Worm (Caenorhabditis elegans) whole organism, late embryonic: ENCODE measurements around the gene Y67H2A.2.
A peak's percentile ranks its signal among the peaks of the same experiment; 100 is the strongest.

Experiments
- C38D4.7 ChIP-seq: fragments of 200-800 bp; sonication (Bioruptor generic); optimal IDR thresholded peaks from 2 replicates; lab custom pipeline; 2018; ENCODE audit warnings: mild to moderate bottlenecking, missing genetic modification characterization, moderate library complexity, missing compliant biosample characterization
- F13H6.1 ChIP-seq: sonication (generic microtip); optimal IDR thresholded peaks from 2 replicates; lab custom pipeline; 2016; ENCODE audit warnings: missing genetic modification characterization, missing compliant biosample characterization
- K02D7.2 ChIP-seq: sonication (generic microtip); optimal IDR thresholded peaks from 2 replicates; lab custom pipeline; 2017; ENCODE audit warnings: mild to moderate bottlenecking, missing genetic modification characterization, missing compliant biosample characterization
- Y22D7AL.16 ChIP-seq: sonication (generic microtip); optimal IDR thresholded peaks from 2 replicates; lab custom pipeline; 2016; ENCODE audit warnings: missing genetic modification characterization, missing compliant biosample characterization
- ceh-18 ChIP-seq: sonication (generic microtip); optimal IDR thresholded peaks from 2 replicates; lab custom pipeline; 2016; ENCODE audit warnings: missing genetic modification characterization, missing compliant biosample characterization
- ceh-22 ChIP-seq: sonication (generic microtip); optimal IDR thresholded peaks from 2 replicates; lab custom pipeline; 2017; ENCODE audit warnings: missing biosample characterization, missing genetic modification characterization
- ceh-24 ChIP-seq: sonication (generic microtip); optimal IDR thresholded peaks from 2 replicates; lab custom pipeline; 2016; ENCODE audit warnings: mild to moderate bottlenecking, missing genetic modification characterization, missing compliant biosample characterization
- ceh-30 ChIP-seq: fragments of 150-350 bp; optimal IDR thresholded peaks from 2 replicates; lab custom pipeline; 2014; ENCODE audit warnings: missing biosample characterization, missing genetic modification characterization
- ceh-31 ChIP-seq: sonication (generic microtip); optimal IDR thresholded peaks from 2 replicates; lab custom pipeline; 2016; ENCODE audit warnings: missing genetic modification characterization, missing compliant biosample characterization
- ceh-34 ChIP-seq: sonication (generic microtip); optimal IDR thresholded peaks from 2 replicates; lab custom pipeline; 2016; ENCODE audit warnings: mild to moderate bottlenecking, missing genetic modification characterization, missing compliant biosample characterization
- ceh-48 ChIP-seq: sonication (generic microtip); optimal IDR thresholded peaks from 2 replicates; lab custom pipeline; 2016; ENCODE audit warnings: missing genetic modification characterization, inconsistent platforms, missing compliant biosample characterization
- ceh-6 ChIP-seq: fragments of 200-800 bp; sonication (Bioruptor generic); optimal IDR thresholded peaks from 2 replicates; lab custom pipeline; 2018; ENCODE audit warnings: mild to moderate bottlenecking, missing genetic modification characterization, missing compliant biosample characterization
- dmd-4 ChIP-seq: sonication (generic microtip); optimal IDR thresholded peaks from 2 replicates; lab custom pipeline; 2016; ENCODE audit warnings: borderline replicate concordance, missing genetic modification characterization, missing compliant biosample characterization
- dve-1 ChIP-seq: sonication (generic microtip); optimal IDR thresholded peaks from 2 replicates; lab custom pipeline; 2017; ENCODE audit warnings: antibody characterized with exemption, mild to moderate bottlenecking, missing genetic modification characterization, missing compliant biosample characterization
- elt-2 ChIP-seq: sonication (generic microtip); optimal IDR thresholded peaks from 2 replicates; lab custom pipeline; 2016; ENCODE audit warnings: missing genetic modification reagents, missing genetic modification characterization, missing compliant biosample characterization
- elt-4 ChIP-seq: sonication (generic microtip); optimal IDR thresholded peaks from 2 replicates; lab custom pipeline; 2016; ENCODE audit warnings: missing genetic modification characterization, missing compliant biosample characterization
- fkh-6 ChIP-seq: sonication (generic microtip); optimal IDR thresholded peaks from 2 replicates; lab custom pipeline; 2016; ENCODE audit warnings: missing genetic modification characterization, missing compliant biosample characterization
- gmeb-2 ChIP-seq: sonication (generic microtip); optimal IDR thresholded peaks from 2 replicates; lab custom pipeline; 2016; ENCODE audit warnings: missing genetic modification characterization, inconsistent platforms, missing compliant biosample characterization
- hlh-30 ChIP-seq: sonication (generic microtip); optimal IDR thresholded peaks from 2 replicates; lab custom pipeline; 2017; ENCODE audit warnings: antibody characterized with exemption, missing genetic modification characterization, missing compliant biosample characterization; ENCODE audit not compliant: insufficient read depth
- hlh-6 ChIP-seq: sonication (generic microtip); optimal IDR thresholded peaks from 2 replicates; lab custom pipeline; 2016; ENCODE audit warnings: missing genotype, missing genetic modification characterization, missing compliant biosample characterization
- lim-6 ChIP-seq: sonication (generic microtip); optimal IDR thresholded peaks from 2 replicates; lab custom pipeline; 2016; ENCODE audit warnings: missing genetic modification characterization, missing compliant biosample characterization
- lin-11 ChIP-seq: fragments of 200-800 bp; sonication (Bioruptor generic); optimal IDR thresholded peaks from 2 replicates; lab custom pipeline; 2018; ENCODE audit warnings: mild to moderate bottlenecking, missing genetic modification characterization, missing compliant biosample characterization
- mec-3 ChIP-seq: sonication (generic microtip); optimal IDR thresholded peaks from 2 replicates; lab custom pipeline; 2016; ENCODE audit warnings: borderline replicate concordance, missing genetic modification characterization, missing compliant biosample characterization
- npax-4 ChIP-seq: sonication (generic microtip); optimal IDR thresholded peaks from 2 replicates; lab custom pipeline; 2016; ENCODE audit warnings: missing genetic modification characterization, missing compliant biosample characterization
- odd-2 ChIP-seq: sonication (generic microtip); optimal IDR thresholded peaks from 2 replicates; lab custom pipeline; 2017; ENCODE audit warnings: antibody characterized with exemption, mild to moderate bottlenecking, missing genetic modification characterization, missing compliant biosample characterization
- pha-2 ChIP-seq: sonication (generic microtip); optimal IDR thresholded peaks from 2 replicates; lab custom pipeline; 2017; ENCODE audit warnings: mild to moderate bottlenecking, missing genetic modification characterization, missing compliant biosample characterization
- pqm-1 ChIP-seq: sonication (generic microtip); optimal IDR thresholded peaks from 2 replicates; lab custom pipeline; 2016; ENCODE audit warnings: missing genetic modification characterization, missing compliant biosample characterization
- rnt-1 ChIP-seq: sonication (generic microtip); optimal IDR thresholded peaks from 2 replicates; lab custom pipeline; 2016; ENCODE audit warnings: missing genetic modification characterization, missing compliant biosample characterization
- sdc-2 ChIP-seq: sonication (generic microtip); optimal IDR thresholded peaks from 2 replicates; lab custom pipeline; 2016; ENCODE audit warnings: missing genotype, missing genetic modification characterization, missing compliant biosample characterization
- tbx-7 ChIP-seq: sonication (generic microtip); optimal IDR thresholded peaks from 2 replicates; lab custom pipeline; 2016; ENCODE audit warnings: missing genotype, missing genetic modification characterization, missing compliant biosample characterization
- unc-3 ChIP-seq, 2 experiments: fragments of 200-800 bp in 1 of 2; sonication (Bioruptor generic) in 1 of 2; sonication (generic microtip) in 1 of 2; conservative IDR thresholded peaks in 1 of 2; optimal IDR thresholded peaks in 1 of 2; 2 replicates each; pipeline versions ENCODE4 v1.3.6 to Lab custom; 2016 to 2022; ENCODE audit warnings: missing compliant biosample characterization in 2 of 2, missing genetic modification characterization in 2 of 2, missing genetic modification reagents in 1 of 2
- ztf-16 ChIP-seq: sonication (generic microtip); optimal IDR thresholded peaks from 2 replicates; lab custom pipeline; 2017; ENCODE audit warnings: missing genetic modification characterization, missing compliant biosample characterization

Y67H2A.2 gene

DNA sequence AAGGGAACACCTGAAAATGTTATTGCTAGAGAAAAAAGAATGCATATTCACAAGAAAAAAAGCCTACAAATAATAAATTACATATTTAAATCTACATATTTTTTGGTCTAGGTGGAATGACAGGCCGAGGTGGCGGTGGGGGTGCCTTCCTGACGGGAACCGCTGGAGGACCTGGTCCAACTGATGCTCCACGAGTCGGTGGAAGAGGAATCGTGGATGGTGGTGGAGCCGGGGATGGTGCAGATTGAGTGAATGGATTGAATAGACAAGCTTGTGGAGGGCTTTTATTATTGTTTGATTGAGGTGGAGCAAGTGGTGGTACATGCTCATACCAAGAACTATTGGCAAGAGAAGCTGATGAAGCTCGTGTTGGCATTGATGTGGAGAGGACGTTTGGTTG, 35.8 kb downstream of the Y67H2A.2 start:
- TF ChIP-seq ceh-22 (tag; lab: Kevin White, UChicago) (no peak), ceh-48 (tag; lab: Kevin White, UChicago) (no peak), gmeb-2 (no peak), ceh-18 (no peak), rnt-1 (tag; lab: Kevin White, UChicago) (no peak), dmd-4 (tag; lab: Kevin White, UChicago) (no peak)

ce11 chrIV:13258872-13259271, 38.7 kb downstream of the Y67H2A.2 start, which contains the start of gene JC8.16:
JC8.16 (plus strand) TSS chrIV:13259172.
- TF ChIP-seq ceh-6 (GFP tag; lab: Kevin White, UChicago) = no peak

DNA sequence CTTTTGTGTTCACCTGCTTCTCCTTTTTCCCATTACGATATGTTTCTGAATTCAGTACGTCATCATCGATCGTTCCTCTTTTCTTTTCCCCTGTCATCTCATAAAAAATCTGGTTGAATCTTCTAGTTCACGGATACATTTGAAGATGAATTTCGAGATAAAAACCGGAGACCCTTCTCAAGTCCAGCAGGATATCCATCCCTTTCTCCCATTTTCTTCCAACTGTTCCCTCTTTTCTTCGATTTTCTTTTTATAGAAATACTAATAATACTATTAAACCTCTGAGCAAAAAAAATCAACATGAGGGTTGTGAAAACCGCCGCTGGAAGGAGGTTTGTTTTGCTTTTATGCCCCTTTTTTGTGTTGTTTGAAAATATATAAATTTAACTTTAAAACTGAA, 41.7 kb downstream of the Y67H2A.2 start, which contains the start of gene bus-12:
bus-12 (plus strand) TSS at position 301 of the 400 bp plus-strand sequence.
- TF ChIP-seq ceh-24 (tag; lab: Kevin White, UChicago) (no peak), ceh-34 (tag; lab: Kevin White, UChicago) (no peak), lin-11 (no peak), gmeb-2 (no peak), pha-2 (no peak), ztf-16 (no peak), Y22D7AL.16 (tag; lab: Kevin White, UChicago) (no peak), ceh-18 (no peak), F13H6.1 (tag; lab: Kevin White, UChicago) (no peak), mec-3 (tag; lab: Kevin White, UChicago) (no peak), K02D7.2 (tag; lab: Kevin White, UChicago) (no peak), elt-2 (tag; lab: Kevin White, UChicago) (no peak), dmd-4 (tag; lab: Kevin White, UChicago) (no peak), fkh-6 (tag; lab: Kevin White, UChicago) (no peak)

- TF ChIP-seq C38D4.7 (GFP tag; lab: Kevin White, UChicago) = no peak
- peak; percentile 61 for TF ChIP-seq elt-2 (tag; lab: Kevin White, UChicago)
Observed at ce11 chrIV:13253841-13254240, 43.8 kb downstream of the Y67H2A.2 start, which contains the start of gene ttr-45. ttr-45 (plus strand) TSS chrIV:13254225.

ce11 chrIV:13252211-13252610, 45.4 kb downstream of the Y67H2A.2 start, which contains the start of gene ttr-51:
ttr-51 (minus strand) TSS chrIV:13252311.
- no peak for TF ChIP-seq ceh-31 (tag; lab: Kevin White, UChicago)
- no peak for TF ChIP-seq ztf-16
- TF ChIP-seq hlh-30 (tag; lab: Kevin White, UChicago) = no peak
- TF ChIP-seq unc-3 (GFP tag; conservative IDR thresholded peaks at IDR 0.05; lab: Robert Waterston, UW) = no peak
- no peak for TF ChIP-seq unc-3 (tag; optimal IDR thresholded peaks at IDR 0.05; lab: Kevin White, UChicago)
- no peak for TF ChIP-seq npax-4 (tag; lab: Kevin White, UChicago)
- TF ChIP-seq dmd-4 (tag; lab: Kevin White, UChicago) = no peak
- no peak for TF ChIP-seq odd-2 (tag; lab: Kevin White, UChicago)
- no peak for TF ChIP-seq pqm-1 (tag; lab: Kevin White, UChicago)
- no peak for TF ChIP-seq dve-1 (tag; lab: Kevin White, UChicago)
- TF ChIP-seq ceh-18 = no peak
- no peak for TF ChIP-seq gmeb-2
- no peak for TF ChIP-seq elt-4 (tag; lab: Kevin White, UChicago)
- no peak for TF ChIP-seq hlh-6
- TF ChIP-seq ceh-22 (tag; lab: Kevin White, UChicago) = no peak
- no peak for TF ChIP-seq lim-6 (tag; lab: Kevin White, UChicago)
- TF ChIP-seq tbx-7 (tag; lab: Kevin White, UChicago) = no peak
- TF ChIP-seq sdc-2 (tag; lab: Kevin White, UChicago) = no peak
- no peak for TF ChIP-seq ceh-30 (tag; lab: Kevin White, UChicago)
- no peak for TF ChIP-seq Y22D7AL.16 (tag; lab: Kevin White, UChicago)
